Fruit fly (Drosophila melanogaster) Kc167 (cell line): Measurements from ENCODE around the gene Naa30B.

ENCODE experiments used
- h ChIP-seq: fragments of >200 bp; optimal IDR thresholded peaks from 3 replicates; lab custom pipeline; 2018; ENCODE audit warnings: missing external identifiers
- insv ChIP-seq: fragments of >200 bp; optimal IDR thresholded peaks from 3 replicates; lab custom pipeline; 2018; ENCODE audit warnings: missing external identifiers
- psq ChIP-seq: fragments of >200 bp; optimal IDR thresholded peaks from 2 replicates; lab custom pipeline; 2017; ENCODE audit warnings: missing external identifiers
- ttk ChIP-seq: sonication (Bioruptor generic); optimal IDR thresholded peaks from 2 replicates; lab custom pipeline; 2017; ENCODE audit warnings: missing external identifiers

dm6 chr3L:1502086-1502893 is 30.4 kb upstream of the Naa30B start, which contains the start of the genes hfp and Psa:
- no peak for TF ChIP-seq ttk (lab: Kevin White, UChicago)
- no peak for TF ChIP-seq psq
- TF ChIP-seq insv (lab: Kevin White, UChicago), result no peak
- no peak for TF ChIP-seq h (lab: Kevin White, UChicago)
